Fruit fly (Drosophila melanogaster) whole organism, embryonic: Measurements from ENCODE around the gene CG7295.

ENCODE experiments used
- Atf3 ChIP-seq: fragments of 200-800 bp; sonication (Bioruptor generic); optimal IDR thresholded peaks from 3 replicates; lab custom pipeline; 2016; ENCODE audit warnings: missing biosample characterization, missing genetic modification characterization
- CG11456 ChIP-seq: fragments of 200-800 bp; sonication (Bioruptor generic); IDR thresholded peaks from 3 replicates; pipeline ENCODE4 v1.3.6; 2022; ENCODE audit warnings: missing biosample characterization, missing genetic modification characterization
- CG13296 ChIP-seq: fragments of 200-800 bp; sonication (Bioruptor generic); optimal IDR thresholded peaks from 3 replicates; lab custom pipeline; 2018; ENCODE audit warnings: missing biosample characterization, mild to moderate bottlenecking, missing genetic modification characterization
- CG14050 ChIP-seq: fragments of 200-800 bp; sonication (Bioruptor generic); IDR thresholded peaks from 3 replicates; pipeline ENCODE4 v1.3.6; 2022; ENCODE audit warnings: missing biosample characterization, missing genetic modification characterization
- CG16815 ChIP-seq: fragments of 200-800 bp; sonication (Bioruptor generic); optimal IDR thresholded peaks from 3 replicates; lab custom pipeline; 2017; ENCODE audit warnings: missing biosample characterization, mild to moderate bottlenecking, missing genetic modification characterization
- CG17328 ChIP-seq: fragments of 200-800 bp; sonication (Bioruptor generic); IDR thresholded peaks from 2 replicates; pipeline ENCODE4 v1.3.6; 2022; ENCODE audit warnings: missing biosample characterization, missing genetic modification characterization
- CG18262 ChIP-seq: fragments of 200-800 bp; optimal IDR thresholded peaks from 3 replicates; lab custom pipeline; 2019; ENCODE audit warnings: missing biosample characterization, mild to moderate bottlenecking, missing genetic modification characterization, moderate library complexity
- CG18599 ChIP-seq: fragments of 200-800 bp; sonication (Bioruptor generic); optimal IDR thresholded peaks from 3 replicates; lab custom pipeline; 2017; ENCODE audit warnings: missing biosample characterization, missing genetic modification characterization, mild to moderate bottlenecking, moderate library complexity, missing genetic modification reagents
- CG18764 ChIP-seq: fragments of 200-800 bp; sonication (Bioruptor generic); optimal IDR thresholded peaks from 3 replicates; lab custom pipeline; 2016; ENCODE audit warnings: missing biosample characterization, missing genetic modification characterization
- CG2120 ChIP-seq: fragments of 200-800 bp; sonication (Bioruptor generic); optimal IDR thresholded peaks from 3 replicates; lab custom pipeline; 2016; ENCODE audit warnings: missing biosample characterization, missing genetic modification characterization
- CG2875 ChIP-seq: fragments of 200-800 bp; sonication (Bioruptor generic); optimal IDR thresholded peaks from 2 replicates; lab custom pipeline; 2017; ENCODE audit warnings: missing biosample characterization, mild to moderate bottlenecking, missing genetic modification characterization, missing genetic modification reagents
- CG30020 ChIP-seq: fragments of 200-800 bp; optimal IDR thresholded peaks from 2 replicates; lab custom pipeline; 2019; ENCODE audit warnings: missing biosample characterization, mild to moderate bottlenecking, missing genetic modification characterization, moderate library complexity
- CG30431 ChIP-seq: fragments of 200-800 bp; sonication (Bioruptor generic); optimal IDR thresholded peaks from 2 replicates; lab custom pipeline; 2017; ENCODE audit warnings: missing biosample characterization, missing genetic modification characterization
- CG31441 ChIP-seq: fragments of 200-800 bp; sonication (Bioruptor generic); IDR thresholded peaks from 2 replicates; pipeline ENCODE4 v1.3.6; 2022; ENCODE audit warnings: missing biosample characterization, missing genetic modification characterization
- CG4424 ChIP-seq: fragments of 200-800 bp; sonication (Bioruptor generic); optimal IDR thresholded peaks from 3 replicates; lab custom pipeline; 2016; ENCODE audit warnings: missing biosample characterization, missing genetic modification characterization
- CG6654 ChIP-seq: fragments of 200-800 bp; sonication (Bioruptor generic); optimal IDR thresholded peaks from 2 replicates; lab custom pipeline; 2017; ENCODE audit warnings: missing biosample characterization, mild to moderate bottlenecking, missing genetic modification characterization
- CG6854 ChIP-seq: fragments of 200-800 bp; sonication (Bioruptor generic); optimal IDR thresholded peaks from 3 replicates; lab custom pipeline; 2017; ENCODE audit warnings: missing biosample characterization, mild to moderate bottlenecking, missing genetic modification characterization
- CG7987 ChIP-seq: fragments of 200-800 bp; sonication (Bioruptor generic); optimal IDR thresholded peaks from 2 replicates; lab custom pipeline; 2018; ENCODE audit warnings: missing biosample characterization, mild to moderate bottlenecking, missing genetic modification characterization, moderate library complexity
- CG8089 ChIP-seq: fragments of 200-800 bp; sonication (Bioruptor generic); optimal IDR thresholded peaks from 3 replicates; lab custom pipeline; 2016; ENCODE audit warnings: missing biosample characterization, missing genetic modification characterization
- CG8359 ChIP-seq: fragments of 200-800 bp; sonication (Bioruptor generic); optimal IDR thresholded peaks from 2 replicates; lab custom pipeline; 2017; ENCODE audit warnings: missing biosample characterization, mild to moderate bottlenecking, missing genetic modification characterization, borderline replicate concordance
- CrebB ChIP-seq: fragments of 200-800 bp; sonication (Bioruptor generic); optimal IDR thresholded peaks from 3 replicates; lab custom pipeline; 2018; ENCODE audit warnings: missing biosample characterization, mild to moderate bottlenecking, missing genetic modification characterization
- Dll ChIP-seq: fragments of 200-800 bp; sonication (Bioruptor generic); IDR thresholded peaks from 4 replicates; pipeline ENCODE4 v1.3.6; 2022; ENCODE audit warnings: missing biosample characterization, missing genetic modification characterization; ENCODE audit not compliant: partially characterized antibody
- Fer1 ChIP-seq: fragments of 200-800 bp; sonication (Bioruptor generic); optimal IDR thresholded peaks from 2 replicates; lab custom pipeline; 2017; ENCODE audit warnings: missing biosample characterization, mild to moderate bottlenecking, missing genetic modification characterization
- HLH3B ChIP-seq: fragments of 200-800 bp; sonication (Bioruptor generic); IDR thresholded peaks from 2 replicates; pipeline ENCODE4 v1.3.6; 2022; ENCODE audit warnings: missing biosample characterization, missing genetic modification characterization
- Jarid2 ChIP-seq: fragments of 200-800 bp; sonication (Bioruptor generic); optimal IDR thresholded peaks from 3 replicates; lab custom pipeline; 2017; ENCODE audit warnings: mild to moderate bottlenecking, missing biosample characterization, missing genetic modification reagents, missing genetic modification characterization
- MESR4 ChIP-seq: fragments of 200-800 bp; sonication (Bioruptor generic); optimal IDR thresholded peaks from 2 replicates; lab custom pipeline; 2018; ENCODE audit warnings: missing biosample characterization, mild to moderate bottlenecking, missing genetic modification characterization, moderate library complexity
- Pdp1 ChIP-seq, 2 experiments: fragments of 200-800 bp; sonication (Bioruptor generic); optimal IDR thresholded peaks; 3 replicates each; lab custom pipeline; 2016; ENCODE audit warnings: missing biosample characterization in 2 of 2, missing genetic modification characterization in 2 of 2, mild to moderate bottlenecking in 1 of 2, moderate library complexity in 1 of 2
- Ptx1 ChIP-seq: fragments of 200-800 bp; sonication (Bioruptor generic); IDR thresholded peaks from 2 replicates; pipeline ENCODE4 v1.3.6; 2022; ENCODE audit warnings: missing biosample characterization, missing genetic modification characterization
- Ravus ChIP-seq: fragments of 200-800 bp; sonication (Bioruptor generic); IDR thresholded peaks from 2 replicates; pipeline ENCODE4 v1.3.6; 2022; ENCODE audit warnings: missing biosample characterization, missing genetic modification characterization
- Taf1 ChIP-seq: fragments of 200-800 bp; sonication (Bioruptor generic); IDR thresholded peaks from 2 replicates; pipeline ENCODE4 v1.3.6; 2022; ENCODE audit warnings: missing biosample characterization, missing genetic modification characterization
- bab2 ChIP-seq: fragments of 200-800 bp; sonication (Bioruptor generic); optimal IDR thresholded peaks from 2 replicates; lab custom pipeline; 2016; ENCODE audit warnings: missing biosample characterization, missing genetic modification characterization
- disco-r ChIP-seq: fragments of 200-800 bp; sonication (Bioruptor generic); optimal IDR thresholded peaks from 2 replicates; lab custom pipeline; 2016; ENCODE audit warnings: missing biosample characterization, missing genetic modification characterization
- emc ChIP-seq: fragments of 200-800 bp; sonication (Bioruptor generic); optimal IDR thresholded peaks from 2 replicates; lab custom pipeline; 2016; ENCODE audit warnings: missing biosample characterization, missing genetic modification characterization
- fd102C ChIP-seq: fragments of 200-800 bp; sonication (Bioruptor generic); optimal IDR thresholded peaks from 2 replicates; lab custom pipeline; 2018; ENCODE audit warnings: missing biosample characterization, mild to moderate bottlenecking, missing genetic modification characterization, moderate library complexity
- fd3F ChIP-seq: fragments of 200-800 bp; sonication (Bioruptor generic); optimal IDR thresholded peaks from 2 replicates; lab custom pipeline; 2018; ENCODE audit warnings: missing biosample characterization, mild to moderate bottlenecking, missing genetic modification characterization, moderate library complexity
- gcm ChIP-seq: fragments of 200-800 bp; sonication (Bioruptor generic); optimal IDR thresholded peaks from 2 replicates; lab custom pipeline; 2019; ENCODE audit warnings: missing biosample characterization, mild to moderate bottlenecking, missing genetic modification characterization, moderate library complexity
- gcm2 ChIP-seq: fragments of 200-800 bp; sonication (Bioruptor generic); optimal IDR thresholded peaks from 2 replicates; lab custom pipeline; 2016; ENCODE audit warnings: missing biosample characterization, missing genetic modification characterization
- gt ChIP-seq: fragments of 200-800 bp; sonication (Bioruptor generic); IDR thresholded peaks from 2 replicates; pipeline ENCODE4 v1.3.6; 2022; ENCODE audit warnings: missing biosample characterization, missing genetic modification characterization
- kah ChIP-seq: fragments of 200-800 bp; sonication (Bioruptor generic); optimal IDR thresholded peaks from 2 replicates; lab custom pipeline; 2018; ENCODE audit warnings: missing biosample characterization, mild to moderate bottlenecking, missing genetic modification characterization
- lbe ChIP-seq: fragments of 200-800 bp; sonication (Bioruptor generic); optimal IDR thresholded peaks from 2 replicates; lab custom pipeline; 2016; ENCODE audit warnings: missing biosample characterization, mild to moderate bottlenecking, missing genetic modification characterization
- maf-S ChIP-seq: fragments of 200-800 bp; sonication (Bioruptor generic); optimal IDR thresholded peaks from 2 replicates; lab custom pipeline; 2016; ENCODE audit warnings: missing biosample characterization, missing genetic modification characterization
- mam ChIP-seq: fragments of 200-800 bp; sonication (Bioruptor generic); optimal IDR thresholded peaks from 3 replicates; lab custom pipeline; 2016; ENCODE audit warnings: missing biosample characterization, missing genetic modification characterization
- org-1 ChIP-seq: fragments of 200-800 bp; sonication (Bioruptor generic); optimal IDR thresholded peaks from 2 replicates; lab custom pipeline; 2017; ENCODE audit warnings: missing biosample characterization, missing genetic modification characterization
- schlank ChIP-seq: fragments of 200-800 bp; sonication (Bioruptor generic); optimal IDR thresholded peaks from 2 replicates; lab custom pipeline; 2018; ENCODE audit warnings: missing biosample characterization, mild to moderate bottlenecking, missing genetic modification characterization
- scrt ChIP-seq: fragments of 200-800 bp; sonication (Bioruptor generic); optimal IDR thresholded peaks from 2 replicates; lab custom pipeline; 2018; ENCODE audit warnings: missing biosample characterization, mild to moderate bottlenecking, missing genetic modification characterization, moderate library complexity
- sd ChIP-seq: fragments of 200-800 bp; sonication (Bioruptor generic); optimal IDR thresholded peaks from 3 replicates; lab custom pipeline; 2018; ENCODE audit warnings: missing biosample characterization, mild to moderate bottlenecking, missing genetic modification characterization, moderate library complexity
- sens-2 ChIP-seq: fragments of 200-800 bp; sonication (Bioruptor generic); IDR thresholded peaks from 2 replicates; pipeline ENCODE4 v1.3.6; 2022; ENCODE audit warnings: missing biosample characterization, missing genetic modification characterization
- shn ChIP-seq: fragments of 200-800 bp; sonication (Bioruptor generic); optimal IDR thresholded peaks from 3 replicates; lab custom pipeline; 2016; ENCODE audit warnings: missing biosample characterization, missing genetic modification characterization
- tx ChIP-seq: fragments of 200-800 bp; sonication (Bioruptor generic); optimal IDR thresholded peaks from 2 replicates; lab custom pipeline; 2016; ENCODE audit warnings: missing biosample characterization, missing genetic modification characterization
- zfh2 ChIP-seq: fragments of 200-800 bp; sonication (Bioruptor generic); optimal IDR thresholded peaks from 2 replicates; lab custom pipeline; 2016; ENCODE audit warnings: missing biosample characterization, missing genetic modification characterization

The CG7295 gene

dm6 chr2L:1884409-1885082 is 14.9 kb downstream of the CG7295 start, which contains the start of gene Wdr62 (continued):
- TF ChIP-seq CrebB (tag; lab: Kevin White, UChicago) (peak; percentile 56), CG2120 (GFP tag; lab: Kevin White, UChicago) (peak; percentile 53), HLH3B (GFP tag; lab: Robert Waterston, UW) (no peak; the same call in 1 of the 2 replicates), fd3F (GFP tag; lab: Kevin White, UChicago) (no peak), CG7987 (GFP tag; lab: Kevin White, UChicago) (peak; percentile 74), CG11456 (GFP tag; lab: Robert Waterston, UW) (0 out of 3 replicates have a peak, but pooled peaks have one; percentile 27), fd102C (no peak), Taf1 (GFP tag; lab: Robert Waterston, UW) (no peak), gcm (GFP tag; lab: Kevin White, UChicago) (peak; percentile 27), sens-2 (no peak), CG18262 (peak; percentile 39), schlank (tag; lab: Kevin White, UChicago) (no peak), CG6654 (GFP tag; lab: Kevin White, UChicago) (no peak), CG6854 (peak; percentile 17), mam (GFP tag; lab: Kevin White, UChicago) (peak; percentile 22), CG30020 (tag; lab: Kevin White, UChicago) (no peak), zfh2 (GFP tag; lab: Kevin White, UChicago) (peak; percentile 38), sd (peak; percentile 65), CG31441 (GFP tag; lab: Robert Waterston, UW) (peak; percentile 50), Ravus (GFP tag; lab: Robert Waterston, UW) (no peak), CG30431 (no peak), CG8359 (GFP tag; lab: Kevin White, UChicago) (no peak), CG17328 (GFP tag; lab: Robert Waterston, UW) (peak; percentile 22; the same call in 1 of the 2 replicates), Atf3 (GFP tag; lab: Kevin White, UChicago) (no peak), Fer1 (peak; percentile 66), Ptx1 (peak; percentile 8; the same call in 1 of the 2 replicates), CG4424 (GFP tag; lab: Kevin White, UChicago) (peak; percentile 37), CG2875 (GFP tag; lab: Kevin White, UChicago) (no peak), scrt (peak; percentile 45), Pdp1 (GFP tag; optimal IDR thresholded peaks at IDR 0.05; lab: Kevin White, UChicago) (peak; percentile 29 to 81), org-1 (no peak), MESR4 (GFP tag; lab: Kevin White, UChicago) (peak; percentile 99), lbe (GFP tag; lab: Kevin White, UChicago) (peak; percentile 57), kah (no peak), gcm2 (peak; percentile 44), CG13296 (GFP tag; lab: Kevin White, UChicago) (peak; percentile 33), bab2 (GFP tag; lab: Kevin White, UChicago) (no peak), maf-S (peak; percentile 44), CG14050 (GFP tag; lab: Robert Waterston, UW) (no peak), gt (GFP tag; lab: Robert Waterston, UW) (no peak), Dll (GFP tag; lab: Robert Waterston, UW) (peak; percentile 49; the same call in 2 of the 4 replicates), shn (GFP tag; lab: Kevin White, UChicago) (peak; percentile 36), CG18764 (GFP tag; lab: Kevin White, UChicago) (no peak), disco-r (GFP tag; lab: Kevin White, UChicago) (no peak), tx (GFP tag; lab: Kevin White, UChicago) (peak; percentile 7), CG18599 (GFP tag; lab: Kevin White, UChicago) (peak; percentile 51), CG16815 (GFP tag; lab: Kevin White, UChicago) (no peak), CG8089 (GFP tag; lab: Kevin White, UChicago) (peak; percentile 45), Jarid2 (peak; percentile 96), emc (GFP tag; lab: Kevin White, UChicago) (no peak)
